Fruit fly (Drosophila melanogaster): ENCODE data around the gene tst.

tst gene

dm6 chr3R:23752728-23753127 is 19.9 kb downstream of the tst start, which contains the start of the genes RanBP3 and Rpt5:
Gene RanBP3, minus strand, starts transcription at chr3R:23752834.
Gene Rpt5, plus strand, starts transcription at chr3R:23752876.
- TF ChIP-seq Dfd (GFP tag; optimal IDR thresholded peaks at IDR 0.05) (no peak), OdsH (GFP tag; optimal IDR thresholded peaks at IDR 0.05) (peak; percentile 73), rgr (GFP tag; optimal IDR thresholded peaks at IDR 0.05) (peak; percentile 86), pan (optimal IDR thresholded peaks at IDR 0.05) (no peak), Vsx2 (GFP tag; optimal IDR thresholded peaks at IDR 0.05; ENCODE audit: partially characterized antibody) (no peak), Jra (GFP tag; optimal IDR thresholded peaks at IDR 0.05) (no peak), ey (GFP tag; optimal IDR thresholded peaks at IDR 0.05) (peak; percentile 46), CG9705 (GFP tag; optimal IDR thresholded peaks at IDR 0.05) (peak; percentile 53), h (GFP tag; optimal IDR thresholded peaks at IDR 0.05) (peak; percentile 85), Abd-B (GFP tag; optimal IDR thresholded peaks at IDR 0.05) (no peak), CrebA (GFP tag; optimal IDR thresholded peaks at IDR 0.05; ENCODE audit: borderline replicate concordance) (no peak), dmrt93B (GFP tag; optimal IDR thresholded peaks at IDR 0.05) (no peak), CG32264 (GFP tag; optimal IDR thresholded peaks at IDR 0.05) (peak; percentile 47), lola (GFP tag; optimal IDR thresholded peaks at IDR 0.05) (no peak), Dif (GFP tag; optimal IDR thresholded peaks at IDR 0.05; ENCODE audit: partially characterized antibody) (peak; percentile 16), jim (GFP tag; optimal IDR thresholded peaks at IDR 0.05) (no peak), fru (GFP tag; optimal IDR thresholded peaks at IDR 0.05) (peak; percentile 71), N (GFP tag; optimal IDR thresholded peaks at IDR 0.05) (no peak), brk (GFP tag; optimal IDR thresholded peaks at IDR 0.05) (no peak), woc (GFP tag; optimal IDR thresholded peaks at IDR 0.05) (no peak), psq (GFP tag; optimal IDR thresholded peaks at IDR 0.05) (peak; percentile 55), Myc (optimal IDR thresholded peaks at IDR 0.05) (peak; percentile 32), HLH106 (tag; optimal IDR thresholded peaks at IDR 0.05) (peak; percentile 51), tai (GFP tag; optimal IDR thresholded peaks at IDR 0.05) (no peak), br (GFP tag; optimal IDR thresholded peaks at IDR 0.05) (peak; percentile 83), Sp1 (GFP tag; optimal IDR thresholded peaks at IDR 0.05) (peak; percentile 67), Rel (GFP tag; optimal IDR thresholded peaks at IDR 0.05) (no peak), Rel (tag; optimal IDR thresholded peaks at IDR 0.05) (peak; percentile 70), Hr78 (GFP tag; optimal IDR thresholded peaks at IDR 0.05) (no peak), Hnf4 (GFP tag; optimal IDR thresholded peaks at IDR 0.05) (no peak), Hr83 (GFP tag; optimal IDR thresholded peaks at IDR 0.05; ENCODE audit: poor library complexity, severe bottlenecking) (peak; percentile 94), dl (GFP tag; optimal IDR thresholded peaks at IDR 0.05; ENCODE audit: insufficient read depth in 1 of 2, partially characterized antibody in 2 of 2) (no peak), Mio (GFP tag; optimal IDR thresholded peaks at IDR 0.05) (peak; percentile 44), foxo (GFP tag; optimal IDR thresholded peaks at IDR 0.05) (peak in 1 of 2 experiments; percentile 85), sv (GFP tag; optimal IDR thresholded peaks at IDR 0.05) (no peak)

- no peak for TF ChIP-seq dl (GFP tag; optimal IDR thresholded peaks at IDR 0.05; ENCODE audit: insufficient read depth in 1 of 2, partially characterized antibody in 2 of 2)
- TF ChIP-seq usp (GFP tag; optimal IDR thresholded peaks at IDR 0.05): no peak
- no peak for TF ChIP-seq Myc (optimal IDR thresholded peaks at IDR 0.05)
- TF ChIP-seq HLH106 (tag; optimal IDR thresholded peaks at IDR 0.05): no peak
- TF ChIP-seq CrebA (GFP tag; optimal IDR thresholded peaks at IDR 0.05; ENCODE audit: borderline replicate concordance): no peak
- no peak for TF ChIP-seq brk (GFP tag; optimal IDR thresholded peaks at IDR 0.05)
- no peak for TF ChIP-seq foxo (GFP tag; optimal IDR thresholded peaks at IDR 0.05)
- no peak for TF ChIP-seq br (GFP tag; optimal IDR thresholded peaks at IDR 0.05)
- no peak for TF ChIP-seq Mio (GFP tag; optimal IDR thresholded peaks at IDR 0.05)
- TF ChIP-seq Jra (GFP tag; optimal IDR thresholded peaks at IDR 0.05): no peak
- TF ChIP-seq GATAd (GFP tag; optimal IDR thresholded peaks at IDR 0.05): no peak
- TF ChIP-seq ey (GFP tag; optimal IDR thresholded peaks at IDR 0.05): no peak
- TF ChIP-seq Dif (GFP tag; optimal IDR thresholded peaks at IDR 0.05; ENCODE audit: partially characterized antibody): no peak
- no peak for TF ChIP-seq CG32264 (GFP tag; optimal IDR thresholded peaks at IDR 0.05)
- TF ChIP-seq N (GFP tag; optimal IDR thresholded peaks at IDR 0.05): no peak
- no peak for TF ChIP-seq Dfd (GFP tag; optimal IDR thresholded peaks at IDR 0.05)
- no peak for TF ChIP-seq lola (GFP tag; optimal IDR thresholded peaks at IDR 0.05)
- no peak for TF ChIP-seq Hnf4 (GFP tag; optimal IDR thresholded peaks at IDR 0.05)
- no peak for TF ChIP-seq psq (GFP tag; optimal IDR thresholded peaks at IDR 0.05)
These were observed 25.2 kb downstream of the tst start for dm6 chr3R:23747446-23747845.

dm6 chr3R:23740968-23741367 is 31.7 kb downstream of the tst start:
- TF ChIP-seq dl (GFP tag; optimal IDR thresholded peaks at IDR 0.05; ENCODE audit: insufficient read depth in 1 of 2, partially characterized antibody in 2 of 2) (no peak), Abd-B (GFP tag; optimal IDR thresholded peaks at IDR 0.05) (no peak), foxo (GFP tag; optimal IDR thresholded peaks at IDR 0.05) (no peak), HLH106 (tag; optimal IDR thresholded peaks at IDR 0.05) (no peak), Hnf4 (GFP tag; optimal IDR thresholded peaks at IDR 0.05) (no peak), CG32264 (GFP tag; optimal IDR thresholded peaks at IDR 0.05) (no peak), tai (GFP tag; optimal IDR thresholded peaks at IDR 0.05) (no peak), Hr83 (GFP tag; optimal IDR thresholded peaks at IDR 0.05; ENCODE audit: poor library complexity, severe bottlenecking) (no peak), Dif (GFP tag; optimal IDR thresholded peaks at IDR 0.05; ENCODE audit: partially characterized antibody) (no peak), fru (GFP tag; optimal IDR thresholded peaks at IDR 0.05) (no peak), Jra (GFP tag; optimal IDR thresholded peaks at IDR 0.05) (no peak), rgr (GFP tag; optimal IDR thresholded peaks at IDR 0.05) (no peak)

All from whole organism, wandering third instar larva.